Worm (Caenorhabditis elegans) whole organism, L1 larva: Measurements from ENCODE around the gene chil-14.

Experiments used
- C34B4.2 ChIP-seq: sonication (generic microtip); optimal IDR thresholded peaks from 2 replicates; lab custom pipeline; 2017; ENCODE audit warnings: mild to moderate bottlenecking, missing genetic modification characterization, missing compliant biosample characterization
- ceh-90 ChIP-seq: sonication (generic microtip); optimal IDR thresholded peaks from 2 replicates; lab custom pipeline; 2016; ENCODE audit warnings: missing genetic modification characterization, missing compliant biosample characterization
- elt-2 ChIP-seq: sonication (generic microtip); optimal IDR thresholded peaks from 2 replicates; lab custom pipeline; 2016; ENCODE audit warnings: missing genetic modification characterization, mild to moderate bottlenecking, inconsistent platforms, missing compliant biosample characterization, missing genetic modification reagents
- jun-1 ChIP-seq: fragments of 150-350 bp; optimal IDR thresholded peaks from 2 replicates; lab custom pipeline; 2014; ENCODE audit warnings: missing biosample characterization, missing genetic modification reagents, missing genetic modification characterization
- lin-15B ChIP-seq: fragments of 150-350 bp; sonication (generic microtip); optimal IDR thresholded peaks from 3 replicates; lab custom pipeline; 2014; ENCODE audit warnings: missing biosample characterization, missing genetic modification characterization
- mdl-1 ChIP-seq, 2 experiments: fragments of 150-350 bp; optimal IDR thresholded peaks; 2 replicates each; lab custom pipeline; 2014 to 2017; ENCODE audit warnings: missing biosample characterization in 2 of 2, missing genetic modification characterization in 2 of 2, inconsistent platforms in 1 of 2
- sup-37 ChIP-seq: fragments of 200-800 bp; sonication (Bioruptor generic); optimal IDR thresholded peaks from 2 replicates; lab custom pipeline; 2018; ENCODE audit warnings: mild to moderate bottlenecking, missing genetic modification characterization, missing compliant biosample characterization

DNA sequence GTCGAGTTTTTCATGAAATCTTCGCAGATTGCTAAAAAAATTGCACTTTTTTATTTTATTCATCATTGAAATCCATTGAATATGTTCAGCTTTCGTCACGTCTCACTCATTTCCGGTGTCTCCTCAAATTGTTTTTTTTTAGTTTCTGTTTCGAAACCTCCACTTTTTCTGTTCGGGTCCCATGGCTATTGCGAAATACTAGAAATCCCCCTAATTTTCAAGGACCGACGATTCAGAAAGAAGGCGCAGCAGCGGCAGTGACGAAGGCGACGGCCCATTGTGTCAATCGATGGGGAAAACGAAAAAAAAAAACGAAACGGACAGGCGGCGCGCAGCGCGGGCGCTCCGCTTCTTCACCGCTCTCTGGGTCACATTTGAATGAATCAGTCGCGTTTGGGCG is 17.1 kb downstream of the chil-14 start:
- no peak for TF ChIP-seq ceh-90 (tag; lab: Kevin White, UChicago)
- no peak for TF ChIP-seq sup-37
- no peak for TF ChIP-seq jun-1 (tag; lab: Kevin White, UChicago)
- TF ChIP-seq C34B4.2 (tag; lab: Kevin White, UChicago) = no peak
- TF ChIP-seq lin-15B (tag; lab: Kevin White, UChicago) = no peak
- no peak for TF ChIP-seq mdl-1 (tag; optimal IDR thresholded peaks at IDR 0.05; lab: Kevin White, UChicago)
- TF ChIP-seq elt-2 = no peak
